Fruit fly (Drosophila melanogaster) whole organism, pupa: ENCODE data around the gene NimC4.
A peak's percentile ranks its signal among the peaks of the same experiment; 100 is the strongest.

Experiments
- CG10348 ChIP-seq: fragments of 200-800 bp; sonication (Bioruptor generic); IDR thresholded peaks from 2 replicates; pipeline ENCODE4 v1.3.6; 2022; ENCODE audit warnings: missing biosample characterization, missing genetic modification characterization
- CG12605 ChIP-seq: fragments of 200-800 bp; sonication (Bioruptor generic); IDR thresholded peaks from 2 replicates; pipeline ENCODE4 v1.3.6; 2022; ENCODE audit warnings: missing biosample characterization, missing genetic modification characterization
- CG13204 ChIP-seq: fragments of 200-800 bp; sonication (Bioruptor generic); optimal IDR thresholded peaks from 2 replicates; lab custom pipeline; 2018; ENCODE audit warnings: missing biosample characterization, mild to moderate bottlenecking, missing genetic modification characterization, moderate library complexity
- CG14655 ChIP-seq: fragments of 200-800 bp; sonication (Bioruptor generic); optimal IDR thresholded peaks from 3 replicates; lab custom pipeline; 2017; ENCODE audit warnings: mild to moderate bottlenecking, missing biosample characterization, missing genetic modification reagents, missing genetic modification characterization
- CG15710 ChIP-seq: fragments of 200-800 bp; sonication (Bioruptor generic); optimal IDR thresholded peaks from 2 replicates; lab custom pipeline; 2018; ENCODE audit warnings: missing biosample characterization, mild to moderate bottlenecking, missing genetic modification characterization, moderate library complexity
- CG17806 ChIP-seq: fragments of 200-800 bp; sonication (Bioruptor generic); optimal IDR thresholded peaks from 2 replicates; lab custom pipeline; 2018; ENCODE audit warnings: missing biosample characterization, mild to moderate bottlenecking, missing genetic modification characterization, moderate library complexity
- CG32121 ChIP-seq: fragments of 200-800 bp; sonication (Bioruptor generic); IDR thresholded peaks from 2 replicates; pipeline ENCODE4 v1.3.6; 2022; ENCODE audit warnings: missing biosample characterization, missing genetic modification characterization
- CG34367 ChIP-seq: fragments of 200-800 bp; sonication (Bioruptor generic); optimal IDR thresholded peaks from 2 replicates; lab custom pipeline; 2018; ENCODE audit warnings: missing biosample characterization, mild to moderate bottlenecking, missing genetic modification characterization
- CG4496 ChIP-seq: fragments of 200-800 bp; sonication (Bioruptor generic); IDR thresholded peaks from 3 replicates; pipeline ENCODE4 v1.3.6; 2022; ENCODE audit warnings: missing biosample characterization, missing genetic modification characterization
- CG8159 ChIP-seq: fragments of 200-800 bp; sonication (Bioruptor generic); optimal IDR thresholded peaks from 3 replicates; lab custom pipeline; 2018; ENCODE audit warnings: missing biosample characterization, mild to moderate bottlenecking, missing genetic modification characterization, moderate library complexity
- CG8301 ChIP-seq: fragments of 200-800 bp; sonication (Bioruptor generic); optimal IDR thresholded peaks from 2 replicates; lab custom pipeline; 2018; ENCODE audit warnings: missing biosample characterization, mild to moderate bottlenecking, missing genetic modification characterization
- CG9948 ChIP-seq: fragments of 200-800 bp; sonication (Bioruptor generic); optimal IDR thresholded peaks from 2 replicates; lab custom pipeline; 2018; ENCODE audit warnings: missing biosample characterization, mild to moderate bottlenecking, missing genetic modification characterization, moderate library complexity
- D1 ChIP-seq: fragments of 200-800 bp; sonication (Bioruptor generic); optimal IDR thresholded peaks from 2 replicates; lab custom pipeline; 2018; ENCODE audit warnings: missing biosample characterization, mild to moderate bottlenecking, missing genetic modification characterization, moderate library complexity
- EcR ChIP-seq: fragments of 200-800 bp; sonication (Bioruptor generic); optimal IDR thresholded peaks from 3 replicates; lab custom pipeline; 2019; ENCODE audit warnings: missing biosample characterization, missing genetic modification characterization, mild to moderate bottlenecking, moderate library complexity, missing genetic modification reagents
- Ets98B ChIP-seq: fragments of 200-800 bp; sonication (Bioruptor generic); IDR thresholded peaks from 2 replicates; pipeline ENCODE4 v1.3.6; 2022; ENCODE audit warnings: missing biosample characterization, missing genetic modification characterization
- Pif1A ChIP-seq: fragments of 200-800 bp; sonication (Bioruptor generic); optimal IDR thresholded peaks from 3 replicates; lab custom pipeline; 2016; ENCODE audit warnings: missing biosample characterization, missing genetic modification characterization
- Pif1B ChIP-seq: fragments of 200-800 bp; sonication (Bioruptor generic); optimal IDR thresholded peaks from 3 replicates; lab custom pipeline; 2016; ENCODE audit warnings: missing biosample characterization, missing genetic modification characterization
- Snoo ChIP-seq: fragments of 200-800 bp; sonication (Bioruptor generic); optimal IDR thresholded peaks from 3 replicates; lab custom pipeline; 2017; ENCODE audit warnings: missing biosample characterization, mild to moderate bottlenecking, missing genetic modification characterization, inconsistent platforms
- fd96Ca ChIP-seq: fragments of 200-800 bp; sonication (Bioruptor generic); IDR thresholded peaks from 3 replicates; pipeline ENCODE4 v1.3.6; 2022; ENCODE audit warnings: missing biosample characterization, missing genetic modification characterization
- gl ChIP-seq: fragments of 200-800 bp; sonication (Bioruptor generic); optimal IDR thresholded peaks from 2 replicates; lab custom pipeline; 2018; ENCODE audit warnings: missing biosample characterization, mild to moderate bottlenecking, missing genetic modification characterization
- rn ChIP-seq: fragments of 200-800 bp; sonication (Bioruptor generic); IDR thresholded peaks from 2 replicates; pipeline ENCODE4 v1.3.6; 2022; ENCODE audit warnings: missing biosample characterization, missing genetic modification characterization

Gene NimC4

dm6 chr2L:14023136-14024050, 24.0 kb upstream of the NimC4 start:
- TF ChIP-seq CG12605 (GFP tag; lab: Robert Waterston, UW): no peak
- TF ChIP-seq EcR: peak; percentile 28
- peak; percentile 29 for TF ChIP-seq CG34367 (tag; lab: Kevin White, UChicago)
- no peak for TF ChIP-seq CG10348
- TF ChIP-seq CG9948 (tag; lab: Kevin White, UChicago): peak; percentile 42
- TF ChIP-seq CG17806: peak; percentile 8
- TF ChIP-seq D1 (tag; lab: Kevin White, UChicago): no peak
- TF ChIP-seq CG15710 (tag; lab: Kevin White, UChicago): peak; percentile 40
- TF ChIP-seq CG32121 (GFP tag; lab: Robert Waterston, UW): peak; percentile 27; the same call in 1 of the 2 replicates
- no peak for TF ChIP-seq fd96Ca (GFP tag; lab: Robert Waterston, UW)
- peak; percentile 19; the same call in 2 of the 3 replicates for TF ChIP-seq CG4496
- no peak for TF ChIP-seq Pif1B (GFP tag; lab: Kevin White, UChicago)
- TF ChIP-seq CG8301 (tag; lab: Kevin White, UChicago): peak; percentile 47
- no peak for TF ChIP-seq rn
- TF ChIP-seq CG13204: no peak
- peak; percentile 50 for TF ChIP-seq CG8159 (tag; lab: Kevin White, UChicago)
- no peak for TF ChIP-seq Pif1A (GFP tag; lab: Kevin White, UChicago)
- no peak for TF ChIP-seq Snoo (tag; lab: Kevin White, UChicago)
- peak; percentile 33 for TF ChIP-seq CG14655 (GFP tag; lab: Kevin White, UChicago)
- TF ChIP-seq gl (tag; lab: Kevin White, UChicago): no peak
- peak; percentile 4; the same call in 1 of the 2 replicates for TF ChIP-seq Ets98B
- TF ChIP-seq, all 21 proteins: peak for 11

- no peak for TF ChIP-seq CG10348
- TF ChIP-seq CG9948 (tag; lab: Kevin White, UChicago): no peak
- TF ChIP-seq D1 (tag; lab: Kevin White, UChicago): no peak
- TF ChIP-seq CG12605 (GFP tag; lab: Robert Waterston, UW): peak; percentile 68
- TF ChIP-seq CG14655 (GFP tag; lab: Kevin White, UChicago): peak; percentile 73
- TF ChIP-seq CG17806: peak; percentile 13
- TF ChIP-seq CG8159 (tag; lab: Kevin White, UChicago): peak; percentile 29
- peak; percentile 69 for TF ChIP-seq CG34367 (tag; lab: Kevin White, UChicago)
- peak; percentile 79 for TF ChIP-seq gl (tag; lab: Kevin White, UChicago)
- TF ChIP-seq CG32121 (GFP tag; lab: Robert Waterston, UW): peak; percentile 90
- peak; percentile 88 for TF ChIP-seq Ets98B
- peak; percentile 89 for TF ChIP-seq fd96Ca (GFP tag; lab: Robert Waterston, UW)
- TF ChIP-seq Snoo (tag; lab: Kevin White, UChicago): peak; percentile 88
- TF ChIP-seq CG4496: peak; percentile 85
- peak; percentile 49 for TF ChIP-seq EcR
- peak; percentile 64 for TF ChIP-seq CG8301 (tag; lab: Kevin White, UChicago)
- peak; percentile 44 for TF ChIP-seq CG15710 (tag; lab: Kevin White, UChicago)
- peak; percentile 86 for TF ChIP-seq Pif1A (GFP tag; lab: Kevin White, UChicago)
- TF ChIP-seq CG13204: peak; percentile 71
- peak; percentile 80 for TF ChIP-seq Pif1B (GFP tag; lab: Kevin White, UChicago)
- peak; percentile 61 for TF ChIP-seq rn
Measured at dm6 chr2L:14024051-14024745, 23.2 kb upstream of the NimC4 start.

dm6 chr2L:14024746-14025105, 22.7 kb upstream of the NimC4 start:
- TF ChIP-seq CG34367 (tag; lab: Kevin White, UChicago) (no peak), rn (0 out of 2 replicates have a peak, but pooled peaks have one; percentile 3), CG14655 (GFP tag; lab: Kevin White, UChicago) (peak; percentile 65), CG4496 (peak; percentile 11; the same call in 1 of the 3 replicates), Ets98B (no peak), Pif1B (GFP tag; lab: Kevin White, UChicago) (no peak), CG8301 (tag; lab: Kevin White, UChicago) (peak; percentile 66), CG8159 (tag; lab: Kevin White, UChicago) (peak; percentile 76), CG9948 (tag; lab: Kevin White, UChicago) (peak; percentile 20), fd96Ca (GFP tag; lab: Robert Waterston, UW) (no peak)
- TF ChIP-seq, all 21 proteins: peak for 6

dm6 chr2L:14025485-14025933, 21.9 kb upstream of the NimC4 start:
- TF ChIP-seq Snoo (tag; lab: Kevin White, UChicago) (no peak), CG13204 (no peak), gl (tag; lab: Kevin White, UChicago) (no peak), Pif1B (GFP tag; lab: Kevin White, UChicago) (peak; percentile 19), CG4496 (peak; percentile 25; the same call in 2 of the 3 replicates), CG34367 (tag; lab: Kevin White, UChicago) (no peak), EcR (no peak), D1 (tag; lab: Kevin White, UChicago) (no peak), CG12605 (GFP tag; lab: Robert Waterston, UW) (no peak), CG8159 (tag; lab: Kevin White, UChicago) (no peak), CG9948 (tag; lab: Kevin White, UChicago) (no peak), rn (no peak), CG14655 (GFP tag; lab: Kevin White, UChicago) (no peak), Pif1A (GFP tag; lab: Kevin White, UChicago) (no peak), CG17806 (no peak), CG8301 (tag; lab: Kevin White, UChicago) (no peak), fd96Ca (GFP tag; lab: Robert Waterston, UW) (peak; percentile 66), Ets98B (peak; percentile 40), CG15710 (tag; lab: Kevin White, UChicago) (no peak), CG32121 (GFP tag; lab: Robert Waterston, UW) (peak; percentile 40; the same call in 1 of the 2 replicates), CG10348 (no peak)
